Worm (Caenorhabditis elegans): ENCODE measurements around the gene scav-1.

- TF ChIP-seq unc-39 (tag; optimal IDR thresholded peaks at IDR 0.05) (no peak), lin-13 (GFP tag; optimal IDR thresholded peaks at IDR 0.05) (no peak), alr-1 (tag; optimal IDR thresholded peaks at IDR 0.05) (no peak), mdl-1 (tag; optimal IDR thresholded peaks at IDR 0.05) (no peak), aly-2 (tag; optimal IDR thresholded peaks at IDR 0.05) (no peak), unc-62 (GFP tag; optimal IDR thresholded peaks at IDR 0.05) (no peak), blmp-1 (tag; optimal IDR thresholded peaks at IDR 0.05; ENCODE audit: insufficient read depth) (no peak)
Observed at ce11 chrX:5365437-5365836, 34.9 kb downstream of the scav-1 start, which contains the start of gene F35C8.5.
